Fruit fly (Drosophila melanogaster) whole organism, prepupa: ENCODE measurements around the gene Rb97D.

ENCODE experiments used
- CG1621 ChIP-seq: fragments of 200-800 bp; sonication (Bioruptor generic); optimal IDR thresholded peaks from 3 replicates; lab custom pipeline; 2018; ENCODE audit warnings: missing biosample characterization, mild to moderate bottlenecking, missing genetic modification characterization
- CG8119 ChIP-seq: fragments of 200-800 bp; sonication (Bioruptor generic); IDR thresholded peaks from 3 replicates; pipeline ENCODE4 v1.3.6; 2022; ENCODE audit warnings: missing biosample characterization, missing genetic modification characterization
- OdsH ChIP-seq: fragments of 200-800 bp; sonication (Bioruptor generic); optimal IDR thresholded peaks from 3 replicates; lab custom pipeline; 2016; ENCODE audit warnings: missing biosample characterization, missing genetic modification characterization
- acj6 ChIP-seq: fragments of 200-800 bp; sonication (Bioruptor generic); optimal IDR thresholded peaks from 3 replicates; lab custom pipeline; 2016; ENCODE audit warnings: missing biosample characterization, missing genetic modification characterization
- esn ChIP-seq: fragments of 200-800 bp; sonication (Bioruptor generic); optimal IDR thresholded peaks from 2 replicates; lab custom pipeline; 2016; ENCODE audit warnings: missing biosample characterization, mild to moderate bottlenecking, missing genetic modification characterization, moderate library complexity
- pdm3 ChIP-seq: fragments of 200-800 bp; sonication (Bioruptor generic); optimal IDR thresholded peaks from 3 replicates; lab custom pipeline; 2016; ENCODE audit warnings: missing biosample characterization, missing genetic modification characterization

dm6 chr3R:26923830-26924333, 48.3 kb upstream of the Rb97D start:
- peak; percentile 7 for TF ChIP-seq pdm3 (GFP tag; lab: Kevin White, UChicago)
- TF ChIP-seq CG1621: no peak
- TF ChIP-seq acj6 (GFP tag; lab: Kevin White, UChicago): no peak
- peak; percentile 63 for TF ChIP-seq esn (GFP tag; lab: Kevin White, UChicago)
- TF ChIP-seq CG8119: no peak
- no peak for TF ChIP-seq OdsH (GFP tag; lab: Kevin White, UChicago)
